Fruit fly (Drosophila melanogaster) whole organism, embryonic: Measurements from ENCODE around the gene Rpp14a.
A peak's percentile ranks its signal among the peaks of the same experiment; 100 is the strongest.

Experiments used
- Abd-B ChIP-seq: fragments of 200-800 bp; sonication (Bioruptor generic); optimal IDR thresholded peaks from 2 replicates; lab custom pipeline; 2018; ENCODE audit warnings: missing biosample characterization, mild to moderate bottlenecking, missing genetic modification characterization, moderate library complexity
- Antp ChIP-seq: fragments of 200-800 bp; sonication (Bioruptor generic); optimal IDR thresholded peaks from 3 replicates; lab custom pipeline; 2016; ENCODE audit warnings: missing biosample characterization, missing genetic modification characterization
- CG10147 ChIP-seq: fragments of 200-800 bp; sonication (Bioruptor generic); optimal IDR thresholded peaks from 2 replicates; lab custom pipeline; 2019; ENCODE audit warnings: missing biosample characterization, mild to moderate bottlenecking, missing genetic modification characterization, moderate library complexity
- CG11093 ChIP-seq: fragments of 200-800 bp; sonication (Bioruptor generic); IDR thresholded peaks from 3 replicates; pipeline ENCODE4 v1.3.6; 2022; ENCODE audit warnings: missing biosample characterization, missing genetic modification characterization
- CG11247 ChIP-seq: fragments of 200-800 bp; sonication (Bioruptor generic); IDR thresholded peaks from 2 replicates; pipeline ENCODE4 v1.3.6; 2022; ENCODE audit warnings: missing biosample characterization, missing genetic modification characterization
- CG12391 ChIP-seq: fragments of 200-800 bp; sonication (Bioruptor generic); optimal IDR thresholded peaks from 3 replicates; lab custom pipeline; 2018; ENCODE audit warnings: missing biosample characterization, mild to moderate bottlenecking, missing genetic modification characterization, moderate library complexity
- CG13424 ChIP-seq: fragments of 200-800 bp; sonication (Bioruptor generic); optimal IDR thresholded peaks from 2 replicates; lab custom pipeline; 2019; ENCODE audit warnings: missing biosample characterization, mild to moderate bottlenecking, missing genetic modification characterization, moderate library complexity
- CG14710 ChIP-seq: fragments of 200-800 bp; sonication (Bioruptor generic); optimal IDR thresholded peaks from 3 replicates; lab custom pipeline; 2019; ENCODE audit warnings: missing biosample characterization, mild to moderate bottlenecking, missing genetic modification characterization, moderate library complexity
- CG15269 ChIP-seq: fragments of 200-800 bp; sonication (Bioruptor generic); optimal IDR thresholded peaks from 2 replicates; lab custom pipeline; 2018; ENCODE audit warnings: missing biosample characterization, mild to moderate bottlenecking, missing genetic modification characterization, moderate library complexity
- CG1832 ChIP-seq: fragments of 200-800 bp; sonication (Bioruptor generic); optimal IDR thresholded peaks from 2 replicates; lab custom pipeline; 2017; ENCODE audit warnings: missing biosample characterization, mild to moderate bottlenecking, missing genetic modification characterization, inconsistent platforms
- CG2116 ChIP-seq: fragments of 200-800 bp; sonication (Bioruptor generic); optimal IDR thresholded peaks from 3 replicates; lab custom pipeline; 2018; ENCODE audit warnings: missing biosample characterization, mild to moderate bottlenecking, missing genetic modification characterization
- CG2202 ChIP-seq: fragments of 200-800 bp; sonication (Bioruptor generic); optimal IDR thresholded peaks from 2 replicates; lab custom pipeline; 2018; ENCODE audit warnings: missing biosample characterization, mild to moderate bottlenecking, missing genetic modification characterization
- CG3847 ChIP-seq: fragments of 200-800 bp; sonication (Bioruptor generic); IDR thresholded peaks from 2 replicates; pipeline ENCODE4 v1.3.6; 2022; ENCODE audit warnings: missing biosample characterization, missing genetic modification characterization
- CG4730 ChIP-seq: fragments of 200-800 bp; sonication (Bioruptor generic); IDR thresholded peaks from 2 replicates; pipeline ENCODE4 v1.3.6; 2022; ENCODE audit warnings: missing biosample characterization, missing genetic modification characterization
- CG7786 ChIP-seq: fragments of 200-800 bp; sonication (Bioruptor generic); optimal IDR thresholded peaks from 2 replicates; lab custom pipeline; 2016; ENCODE audit warnings: missing biosample characterization, missing genetic modification characterization
- CG7928 ChIP-seq: fragments of 200-800 bp; sonication (Bioruptor generic); optimal IDR thresholded peaks from 2 replicates; lab custom pipeline; 2017; ENCODE audit warnings: missing biosample characterization, mild to moderate bottlenecking, missing genetic modification characterization
- CG9609 ChIP-seq: fragments of 200-800 bp; sonication (Bioruptor generic); optimal IDR thresholded peaks from 3 replicates; lab custom pipeline; 2016; ENCODE audit warnings: missing biosample characterization, missing genetic modification characterization
- Dll ChIP-seq: fragments of 200-800 bp; sonication (Bioruptor generic); IDR thresholded peaks from 4 replicates; pipeline ENCODE4 v1.3.6; 2022; ENCODE audit warnings: missing biosample characterization, missing genetic modification characterization; ENCODE audit not compliant: partially characterized antibody
- Fer1 ChIP-seq: fragments of 200-800 bp; sonication (Bioruptor generic); optimal IDR thresholded peaks from 2 replicates; lab custom pipeline; 2017; ENCODE audit warnings: missing biosample characterization, mild to moderate bottlenecking, missing genetic modification characterization
- GATAe ChIP-seq: fragments of 200-800 bp; sonication (Bioruptor generic); conservative IDR thresholded peaks from 2 replicates; pipeline ENCODE4 v1.3.6; 2022; ENCODE audit warnings: missing biosample characterization, missing genetic modification characterization
- HLH54F ChIP-seq: fragments of 200-800 bp; sonication (Bioruptor generic); optimal IDR thresholded peaks from 3 replicates; lab custom pipeline; 2016; ENCODE audit warnings: missing biosample characterization, missing genetic modification characterization
- MBD-R2 ChIP-seq: fragments of 200-800 bp; sonication (Bioruptor generic); IDR thresholded peaks from 2 replicates; pipeline ENCODE4 v1.3.6; 2022; ENCODE audit warnings: missing biosample characterization, missing genetic modification characterization
- Myb ChIP-seq: fragments of 200-800 bp; sonication (Bioruptor generic); optimal IDR thresholded peaks from 2 replicates; lab custom pipeline; 2016; ENCODE audit warnings: missing biosample characterization, missing genetic modification characterization
- Nf-YC ChIP-seq: fragments of 200-800 bp; optimal IDR thresholded peaks from 3 replicates; lab custom pipeline; 2019; ENCODE audit warnings: missing biosample characterization, mild to moderate bottlenecking, missing genetic modification characterization, moderate library complexity
- NfI ChIP-seq: fragments of 200-800 bp; sonication (Bioruptor generic); optimal IDR thresholded peaks from 3 replicates; lab custom pipeline; 2018; ENCODE audit warnings: missing biosample characterization, mild to moderate bottlenecking, missing genetic modification characterization, moderate library complexity
- Side ChIP-seq: fragments of 200-800 bp; sonication (Bioruptor generic); optimal IDR thresholded peaks from 2 replicates; lab custom pipeline; 2016; ENCODE audit warnings: missing biosample characterization, missing genetic modification characterization
- Trl ChIP-seq, 3 experiments: fragments of >200 bp in 2 of 3; fragments of 200-800 bp in 1 of 3; sonication (Bioruptor generic) in 1 of 3; optimal IDR thresholded peaks; 2 replicates in 1 of 3; 3 replicates in 2 of 3; lab custom pipeline; 2016 to 2017; ENCODE audit warnings: missing biosample characterization in 1 of 3, missing genetic modification characterization in 1 of 3
- ara ChIP-seq: fragments of 200-800 bp; sonication (Bioruptor generic); IDR thresholded peaks from 2 replicates; pipeline ENCODE4 v1.3.6; 2022; ENCODE audit warnings: missing biosample characterization, missing genetic modification characterization
- ash1 ChIP-seq: fragments of 200-800 bp; sonication (Bioruptor generic); optimal IDR thresholded peaks from 2 replicates; lab custom pipeline; 2018; ENCODE audit warnings: missing biosample characterization, mild to moderate bottlenecking, missing genetic modification characterization
- chif ChIP-seq, 2 experiments: fragments of 200-800 bp; sonication (Bioruptor generic); optimal IDR thresholded peaks; 3 replicates each; lab custom pipeline; 2016; ENCODE audit warnings: missing biosample characterization in 2 of 2, missing genetic modification characterization in 2 of 2
- chinmo ChIP-seq: fragments of 200-800 bp; sonication (Bioruptor generic); IDR thresholded peaks from 4 replicates; pipeline ENCODE4 v1.3.6; 2022; ENCODE audit warnings: missing biosample characterization, missing genetic modification characterization; ENCODE audit not compliant: partially characterized antibody
- dan ChIP-seq: fragments of 200-800 bp; sonication (Bioruptor generic); IDR thresholded peaks from 2 replicates; pipeline ENCODE4 v1.3.6; 2022; ENCODE audit warnings: missing biosample characterization, missing genetic modification characterization
- dm ChIP-seq: fragments of 200-800 bp; sonication (Bioruptor generic); optimal IDR thresholded peaks from 3 replicates; lab custom pipeline; 2016; ENCODE audit warnings: missing biosample characterization, missing genetic modification characterization
- dmrt11E ChIP-seq: fragments of 200-800 bp; sonication (Bioruptor generic); optimal IDR thresholded peaks from 3 replicates; lab custom pipeline; 2018; ENCODE audit warnings: missing biosample characterization, mild to moderate bottlenecking, missing genetic modification characterization, moderate library complexity
- esg ChIP-seq: fragments of 200-800 bp; sonication (Bioruptor generic); conservative IDR thresholded peaks from 2 replicates; pipeline ENCODE4 v1.3.6; 2022; ENCODE audit warnings: missing biosample characterization, missing genetic modification characterization
- eve ChIP-seq, 2 experiments: fragments of >200 bp; optimal IDR thresholded peaks; 2 replicates each; lab custom pipeline; 2017; ENCODE audit warnings: missing biosample characterization in 2 of 2, missing genetic modification characterization in 2 of 2
- gcm2 ChIP-seq: fragments of 200-800 bp; sonication (Bioruptor generic); optimal IDR thresholded peaks from 2 replicates; lab custom pipeline; 2016; ENCODE audit warnings: missing biosample characterization, missing genetic modification characterization
- gsb-n ChIP-seq: fragments of 200-800 bp; sonication (Bioruptor generic); optimal IDR thresholded peaks from 3 replicates; lab custom pipeline; 2018; ENCODE audit warnings: missing biosample characterization, mild to moderate bottlenecking, missing genetic modification characterization
- hbn ChIP-seq: fragments of 200-800 bp; sonication (Bioruptor generic); IDR thresholded peaks from 2 replicates; pipeline ENCODE4 v1.3.6; 2022; ENCODE audit warnings: missing biosample characterization, missing genetic modification characterization; ENCODE audit not compliant: partially characterized antibody
- knrl ChIP-seq: fragments of 200-800 bp; sonication (Bioruptor generic); IDR thresholded peaks from 3 replicates; pipeline ENCODE4 v1.3.6; 2022; ENCODE audit warnings: missing biosample characterization, missing genetic modification characterization; ENCODE audit not compliant: partially characterized antibody
- lbe ChIP-seq: fragments of 200-800 bp; sonication (Bioruptor generic); optimal IDR thresholded peaks from 2 replicates; lab custom pipeline; 2016; ENCODE audit warnings: missing biosample characterization, mild to moderate bottlenecking, missing genetic modification characterization
- lmd ChIP-seq: fragments of 200-800 bp; sonication (Bioruptor generic); IDR thresholded peaks from 2 replicates; pipeline ENCODE4 v1.3.6; 2022; ENCODE audit warnings: missing biosample characterization, missing genetic modification characterization
- ranshi ChIP-seq: fragments of 200-800 bp; sonication (Bioruptor generic); IDR thresholded peaks from 2 replicates; pipeline ENCODE4 v1.3.6; 2022; ENCODE audit warnings: missing biosample characterization, missing genetic modification characterization
- sens ChIP-seq: fragments of 200-800 bp; sonication (Bioruptor generic); peaks from one replicate; lab custom pipeline; 2016; ENCODE audit warnings: missing biosample characterization, missing genetic modification characterization
- tll ChIP-seq, 2 experiments: fragments of 200-800 bp in 1 of 2; fragments of >200 bp in 1 of 2; sonication (Bioruptor generic) in 1 of 2; optimal IDR thresholded peaks; 2 replicates each; lab custom pipeline; 2017 to 2019; ENCODE audit warnings: missing biosample characterization in 2 of 2, missing genetic modification characterization in 2 of 2, mild to moderate bottlenecking in 1 of 2, moderate library complexity in 1 of 2
- twi ChIP-seq: fragments of 200-800 bp; optimal IDR thresholded peaks from 2 replicates; lab custom pipeline; 2019; ENCODE audit warnings: missing biosample characterization, mild to moderate bottlenecking, missing genetic modification characterization, moderate library complexity
- wek ChIP-seq: fragments of 200-800 bp; sonication (Bioruptor generic); optimal IDR thresholded peaks from 3 replicates; lab custom pipeline; 2018; ENCODE audit warnings: missing biosample characterization, mild to moderate bottlenecking, missing genetic modification characterization, moderate library complexity

The Rpp14a gene

dm6 chr3R:30021559-30022451 is 34.9 kb upstream of the Rpp14a start, which contains the start of gene Mgat2 (continued):
- peak; percentile 8 for TF ChIP-seq dm (GFP tag; lab: Kevin White, UChicago)
- no peak; the same call in 1 of the 2 replicates for TF ChIP-seq ranshi (GFP tag; lab: Robert Waterston, UW)
- peak; percentile 66 for TF ChIP-seq CG2202 (tag; lab: Kevin White, UChicago)
- TF ChIP-seq Abd-B (GFP tag; lab: Kevin White, UChicago) = no peak
- peak; percentile 57 for TF ChIP-seq twi (tag; lab: Kevin White, UChicago)
- no peak for TF ChIP-seq Myb (GFP tag; lab: Kevin White, UChicago)
- TF ChIP-seq gcm2 (GFP tag; lab: Kevin White, UChicago) = peak; percentile 32
- 0 out of 2 replicates have a peak, but pooled peaks have one; percentile 29 for TF ChIP-seq ara (GFP tag; lab: Robert Waterston, UW)
- peak; percentile 45 to 61 for TF ChIP-seq Trl (optimal IDR thresholded peaks at IDR 0.05; lab: Kevin White, UChicago)
- peak; percentile 30 for TF ChIP-seq Trl (GFP tag; optimal IDR thresholded peaks at IDR 0.05; lab: Kevin White, UChicago)
- TF ChIP-seq CG3847 (GFP tag; lab: Robert Waterston, UW) = no peak
- TF ChIP-seq esg (GFP tag; lab: Robert Waterston, UW) = no peak
- no peak for TF ChIP-seq CG11093
- peak; percentile 33 for TF ChIP-seq gsb-n (tag; lab: Kevin White, UChicago)
- TF ChIP-seq CG1832 = peak; percentile 76
- peak; percentile 65 for TF ChIP-seq sens
- TF ChIP-seq lbe (GFP tag; lab: Kevin White, UChicago) = peak; percentile 34
- TF ChIP-seq CG14710 = peak; percentile 19
- peak; percentile 2 for TF ChIP-seq dmrt11E
- TF ChIP-seq CG4730 (GFP tag; lab: Robert Waterston, UW) = no peak
- TF ChIP-seq Fer1 (GFP tag; lab: Kevin White, UChicago) = peak; percentile 74
- TF ChIP-seq GATAe (GFP tag; lab: Robert Waterston, UW) = no peak
- peak; percentile 70 for TF ChIP-seq wek
- TF ChIP-seq CG12391 (tag; lab: Kevin White, UChicago) = peak; percentile 6
- TF ChIP-seq Antp (GFP tag; lab: Kevin White, UChicago) = no peak
- TF ChIP-seq CG2116 (GFP tag; lab: Kevin White, UChicago) = no peak
- TF ChIP-seq Side (GFP tag; lab: Kevin White, UChicago) = peak; percentile 63
- TF ChIP-seq ash1 = peak; percentile 62
- no peak for TF ChIP-seq HLH54F
- TF ChIP-seq CG7928 (GFP tag; lab: Kevin White, UChicago) = no peak
- TF ChIP-seq CG13424 (tag; lab: Kevin White, UChicago) = peak; percentile 27
- peak; percentile 16 for TF ChIP-seq NfI
- TF ChIP-seq chif (GFP tag; optimal IDR thresholded peaks at IDR 0.05; lab: Kevin White, UChicago) = peak in 1 of 2 experiments; percentile 7
- TF ChIP-seq CG10147 (GFP tag; lab: Kevin White, UChicago) = peak; percentile 44
- TF ChIP-seq knrl (GFP tag; lab: Robert Waterston, UW) = peak; percentile 81; the same call in 2 of the 3 replicates

- no peak for TF ChIP-seq CG15269 (tag; lab: Kevin White, UChicago)
- no peak for TF ChIP-seq Nf-YC (tag; lab: Kevin White, UChicago)
- peak; percentile 42; the same call in 1 of the 2 replicates for TF ChIP-seq hbn (GFP tag; lab: Robert Waterston, UW)
- no peak for TF ChIP-seq lbe (GFP tag; lab: Kevin White, UChicago)
- TF ChIP-seq Dll = peak; percentile 76; the same call in 3 of the 4 replicates
- no peak for TF ChIP-seq eve (GFP tag; optimal IDR thresholded peaks at IDR 0.05; lab: Kevin White, UChicago)
- no peak for TF ChIP-seq CG13424 (tag; lab: Kevin White, UChicago)
- peak; percentile 85 for TF ChIP-seq MBD-R2 (GFP tag; lab: Robert Waterston, UW)
- TF ChIP-seq CG7786 (GFP tag; lab: Kevin White, UChicago) = no peak
- no peak for TF ChIP-seq dan (GFP tag; lab: Robert Waterston, UW)
- TF ChIP-seq CG9609 (GFP tag; lab: Kevin White, UChicago) = peak; percentile 49
- peak in 1 of 2 experiments; percentile 11 for TF ChIP-seq tll (GFP tag; optimal IDR thresholded peaks at IDR 0.05; lab: Kevin White, UChicago)
- no peak for TF ChIP-seq chinmo (GFP tag; lab: Robert Waterston, UW)
- peak; percentile 57; the same call in 1 of the 2 replicates for TF ChIP-seq lmd (GFP tag; lab: Robert Waterston, UW)
- no peak for TF ChIP-seq CG4730 (GFP tag; lab: Robert Waterston, UW)
- no peak for TF ChIP-seq CG11247
These were observed 34.1 kb upstream of the Rpp14a start, which contains the start of the genes RpS28a and Axn for dm6 chr3R:30022452-30023028. Gene RpS28a (minus strand): TSS chr3R:30022648. Gene Axn (plus strand): TSS chr3R:30022842.
